Fruit fly (Drosophila melanogaster) whole organism, prepupa: ENCODE results near the gene CG42538.

Source experiments
- Blimp-1 ChIP-seq: fragments of 200-800 bp; sonication (Bioruptor generic); optimal IDR thresholded peaks from 3 replicates; lab custom pipeline; 2017; ENCODE audit warnings: missing biosample characterization, missing genetic modification characterization, mild to moderate bottlenecking, moderate library complexity, missing genetic modification reagents
- CG10631 ChIP-seq: fragments of 200-800 bp; sonication (Bioruptor generic); optimal IDR thresholded peaks from 2 replicates; lab custom pipeline; 2016; ENCODE audit warnings: missing biosample characterization, missing genetic modification characterization
- CG11294 ChIP-seq: fragments of 200-800 bp; sonication (Bioruptor generic); IDR thresholded peaks from 2 replicates; pipeline ENCODE4 v1.3.6; 2022; ENCODE audit warnings: missing biosample characterization, missing genetic modification characterization
- CG15336 ChIP-seq: fragments of 200-800 bp; sonication (Bioruptor generic); IDR thresholded peaks from 2 replicates; pipeline ENCODE4 v1.3.6; 2022; ENCODE audit warnings: missing biosample characterization, missing genetic modification characterization
- CG1621 ChIP-seq: fragments of 200-800 bp; sonication (Bioruptor generic); optimal IDR thresholded peaks from 3 replicates; lab custom pipeline; 2018; ENCODE audit warnings: missing biosample characterization, mild to moderate bottlenecking, missing genetic modification characterization
- CG16779 ChIP-seq: fragments of 200-800 bp; sonication (Bioruptor generic); optimal IDR thresholded peaks from 3 replicates; lab custom pipeline; 2017; ENCODE audit warnings: missing biosample characterization, mild to moderate bottlenecking, missing genetic modification characterization
- CG31627 ChIP-seq: fragments of 200-800 bp; sonication (Bioruptor generic); optimal IDR thresholded peaks from 3 replicates; lab custom pipeline; 2016; ENCODE audit warnings: missing biosample characterization, missing genetic modification characterization
- CG34406 ChIP-seq: fragments of 200-800 bp; sonication (Bioruptor generic); optimal IDR thresholded peaks from 3 replicates; lab custom pipeline; 2016; ENCODE audit warnings: missing biosample characterization, missing genetic modification characterization
- CG3919 ChIP-seq: fragments of 200-800 bp; sonication (Bioruptor generic); optimal IDR thresholded peaks from 3 replicates; lab custom pipeline; 2016; ENCODE audit warnings: missing biosample characterization, missing genetic modification characterization
- CG6163 ChIP-seq: fragments of 200-800 bp; sonication (Bioruptor generic); IDR thresholded peaks from 3 replicates; pipeline ENCODE4 v1.3.6; 2022; ENCODE audit warnings: missing biosample characterization, missing genetic modification characterization
- CG6276 ChIP-seq: fragments of 200-800 bp; sonication (Bioruptor generic); optimal IDR thresholded peaks from 2 replicates; lab custom pipeline; 2017; ENCODE audit warnings: missing biosample characterization, mild to moderate bottlenecking, missing genetic modification characterization
- CG6792 ChIP-seq: fragments of 200-800 bp; sonication (Bioruptor generic); optimal IDR thresholded peaks from 3 replicates; lab custom pipeline; 2016; ENCODE audit warnings: missing biosample characterization, missing genetic modification characterization
- CG6854 ChIP-seq: fragments of 200-800 bp; sonication (Bioruptor generic); optimal IDR thresholded peaks from 2 replicates; lab custom pipeline; 2017; ENCODE audit warnings: missing biosample characterization, mild to moderate bottlenecking, missing genetic modification characterization
- CG7368 ChIP-seq: fragments of 200-800 bp; sonication (Bioruptor generic); optimal IDR thresholded peaks from 3 replicates; lab custom pipeline; 2016; ENCODE audit warnings: missing biosample characterization, missing genetic modification characterization
- CG9139 ChIP-seq: fragments of 200-800 bp; sonication (Bioruptor generic); optimal IDR thresholded peaks from 3 replicates; lab custom pipeline; 2017; ENCODE audit warnings: missing biosample characterization, mild to moderate bottlenecking, missing genetic modification characterization
- Eip78C ChIP-seq: fragments of 200-800 bp; sonication (Bioruptor generic); peaks from one replicate; lab custom pipeline; 2016; ENCODE audit warnings: missing biosample characterization, missing genetic modification characterization
- Eip93F ChIP-seq: fragments of 200-800 bp; sonication (Bioruptor generic); optimal IDR thresholded peaks from 2 replicates; lab custom pipeline; 2016; ENCODE audit warnings: missing biosample characterization, mild to moderate bottlenecking, missing genetic modification characterization
- Ets21C ChIP-seq: fragments of 200-800 bp; sonication (Bioruptor generic); optimal IDR thresholded peaks from 3 replicates; lab custom pipeline; 2016; ENCODE audit warnings: missing biosample characterization, missing genetic modification characterization
- Ets96B ChIP-seq: fragments of 200-800 bp; optimal IDR thresholded peaks from 2 replicates; lab custom pipeline; 2019; ENCODE audit warnings: missing biosample characterization, mild to moderate bottlenecking, missing genetic modification characterization, moderate library complexity
- Gug ChIP-seq: fragments of 200-800 bp; sonication (Bioruptor generic); IDR thresholded peaks from 2 replicates; pipeline ENCODE4 v1.3.6; 2022; ENCODE audit warnings: missing biosample characterization, missing genetic modification characterization
- Hr4 ChIP-seq: fragments of 200-800 bp; sonication (Bioruptor generic); optimal IDR thresholded peaks from 3 replicates; lab custom pipeline; 2016; ENCODE audit warnings: missing biosample characterization, missing genetic modification characterization
- OdsH ChIP-seq: fragments of 200-800 bp; sonication (Bioruptor generic); optimal IDR thresholded peaks from 3 replicates; lab custom pipeline; 2016; ENCODE audit warnings: missing biosample characterization, missing genetic modification characterization
- Smox ChIP-seq: fragments of 200-800 bp; sonication (Bioruptor generic); optimal IDR thresholded peaks from 3 replicates; lab custom pipeline; 2016; ENCODE audit warnings: missing biosample characterization, missing genetic modification characterization
- Sox14 ChIP-seq: fragments of 200-800 bp; sonication (Bioruptor generic); optimal IDR thresholded peaks from 3 replicates; lab custom pipeline; 2016; ENCODE audit warnings: missing biosample characterization, missing genetic modification characterization
- Sox15 ChIP-seq: fragments of 200-800 bp; sonication (Bioruptor generic); optimal IDR thresholded peaks from 3 replicates; lab custom pipeline; 2016; ENCODE audit warnings: missing biosample characterization, missing genetic modification characterization
- achi ChIP-seq: fragments of 200-800 bp; sonication (Bioruptor generic); optimal IDR thresholded peaks from 3 replicates; lab custom pipeline; 2016; ENCODE audit warnings: missing biosample characterization, missing genetic modification characterization
- acj6 ChIP-seq: fragments of 200-800 bp; sonication (Bioruptor generic); optimal IDR thresholded peaks from 3 replicates; lab custom pipeline; 2016; ENCODE audit warnings: missing biosample characterization, missing genetic modification characterization
- cyc ChIP-seq: fragments of 200-800 bp; sonication (Bioruptor generic); optimal IDR thresholded peaks from 3 replicates; lab custom pipeline; 2016; ENCODE audit warnings: missing biosample characterization, missing genetic modification characterization
- eg ChIP-seq: fragments of 200-800 bp; sonication (Bioruptor generic); IDR thresholded peaks from 3 replicates; pipeline ENCODE4 v1.3.6; 2022; ENCODE audit warnings: missing biosample characterization, missing genetic modification characterization
- esn ChIP-seq: fragments of 200-800 bp; sonication (Bioruptor generic); optimal IDR thresholded peaks from 2 replicates; lab custom pipeline; 2016; ENCODE audit warnings: missing biosample characterization, mild to moderate bottlenecking, missing genetic modification characterization, moderate library complexity
- fd85E ChIP-seq: fragments of 200-800 bp; sonication (Bioruptor generic); optimal IDR thresholded peaks from 3 replicates; lab custom pipeline; 2016; ENCODE audit warnings: missing biosample characterization, missing genetic modification characterization
- fkh ChIP-seq: fragments of 200-800 bp; sonication (Bioruptor generic); optimal IDR thresholded peaks from 3 replicates; lab custom pipeline; 2017; ENCODE audit warnings: missing biosample characterization, mild to moderate bottlenecking, missing genetic modification characterization, moderate library complexity
- lz ChIP-seq: fragments of 200-800 bp; sonication (Bioruptor generic); optimal IDR thresholded peaks from 3 replicates; lab custom pipeline; 2016; ENCODE audit warnings: missing biosample characterization, missing genetic modification characterization
- net ChIP-seq: fragments of 200-800 bp; sonication (Bioruptor generic); optimal IDR thresholded peaks from 3 replicates; lab custom pipeline; 2016; ENCODE audit warnings: missing biosample characterization, missing genetic modification characterization
- salr ChIP-seq, 2 experiments: fragments of 200-800 bp; sonication (Bioruptor generic); optimal IDR thresholded peaks; 3 replicates each; lab custom pipeline; 2016 to 2018; ENCODE audit warnings: missing biosample characterization in 2 of 2, missing genetic modification characterization in 2 of 2, mild to moderate bottlenecking in 1 of 2
- ss ChIP-seq, 2 experiments: fragments of 200-800 bp; sonication (Bioruptor generic); optimal IDR thresholded peaks; 2 replicates in 1 of 2; 3 replicates in 1 of 2; lab custom pipeline; 2017 to 2018; ENCODE audit warnings: mild to moderate bottlenecking in 2 of 2, missing biosample characterization in 2 of 2, missing genetic modification characterization in 2 of 2, moderate library complexity in 1 of 2
- svp ChIP-seq: fragments of 200-800 bp; sonication (Bioruptor generic); peaks from one replicate; lab custom pipeline; 2016; ENCODE audit warnings: missing biosample characterization, missing genetic modification characterization
- vri ChIP-seq: fragments of 200-800 bp; sonication (Bioruptor generic); optimal IDR thresholded peaks from 3 replicates; lab custom pipeline; 2016; ENCODE audit warnings: missing biosample characterization, mild to moderate bottlenecking, missing genetic modification characterization

Gene CG42538

DNA sequence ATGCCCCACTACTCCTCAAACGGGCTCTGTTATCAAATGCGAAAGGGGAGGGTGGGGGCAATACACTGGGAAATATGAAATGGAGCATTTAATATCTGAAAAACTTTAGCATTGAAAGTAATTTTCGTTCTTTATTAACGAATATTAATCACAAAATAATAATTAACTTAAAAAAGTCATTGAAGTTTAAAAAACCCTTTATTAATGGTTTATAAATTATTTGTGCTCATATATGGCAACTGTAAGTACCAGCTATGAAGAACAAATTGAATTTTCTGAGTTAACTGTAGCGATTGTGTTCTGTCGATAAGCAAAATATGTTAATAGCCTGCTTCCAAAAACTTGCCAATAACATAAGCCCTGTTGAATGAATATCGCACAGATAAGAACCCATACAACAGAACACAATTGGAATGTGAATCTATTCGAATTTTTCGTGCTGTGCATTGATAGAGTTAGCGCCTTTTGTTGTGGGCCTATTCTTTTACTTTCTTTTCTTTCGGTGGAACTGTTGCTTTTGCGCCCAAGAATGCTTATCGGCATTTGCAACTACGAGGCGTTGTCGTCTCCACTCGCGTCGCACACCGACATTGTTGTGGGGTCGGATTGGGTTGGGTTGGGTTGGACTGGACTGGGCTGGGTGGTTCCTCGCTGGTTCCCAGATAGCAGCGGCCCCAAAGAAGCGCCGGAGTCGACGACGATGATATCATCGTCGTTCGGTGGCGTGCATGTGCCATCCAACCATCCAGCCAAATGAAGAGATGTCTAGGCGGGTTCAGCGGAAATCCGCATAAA is 26.7 kb downstream of the CG42538 start (continued):
- peak; percentile 53 for TF ChIP-seq CG10631 (GFP tag; lab: Kevin White, UChicago)
- TF ChIP-seq CG15336 (GFP tag; lab: Robert Waterston, UW) = no peak
- no peak for TF ChIP-seq Ets21C (GFP tag; lab: Kevin White, UChicago)
- peak; percentile 77 for TF ChIP-seq svp (GFP tag; lab: Kevin White, UChicago)
- TF ChIP-seq fkh (GFP tag; lab: Kevin White, UChicago) = no peak
- TF ChIP-seq CG34406 (GFP tag; lab: Kevin White, UChicago) = no peak
- no peak for TF ChIP-seq Sox14 (GFP tag; lab: Kevin White, UChicago)
- peak; percentile 45 for TF ChIP-seq esn (GFP tag; lab: Kevin White, UChicago)
- peak; percentile 36 for TF ChIP-seq lz (GFP tag; lab: Kevin White, UChicago)
- TF ChIP-seq CG6276 = peak; percentile 54
- no peak for TF ChIP-seq Gug (GFP tag; lab: Robert Waterston, UW)
- TF ChIP-seq net = peak; percentile 24
- TF ChIP-seq Smox (GFP tag; lab: Kevin White, UChicago) = no peak
- TF ChIP-seq Ets96B (tag; lab: Kevin White, UChicago) = no peak
- TF ChIP-seq CG16779 (tag; lab: Kevin White, UChicago) = no peak

DNA sequence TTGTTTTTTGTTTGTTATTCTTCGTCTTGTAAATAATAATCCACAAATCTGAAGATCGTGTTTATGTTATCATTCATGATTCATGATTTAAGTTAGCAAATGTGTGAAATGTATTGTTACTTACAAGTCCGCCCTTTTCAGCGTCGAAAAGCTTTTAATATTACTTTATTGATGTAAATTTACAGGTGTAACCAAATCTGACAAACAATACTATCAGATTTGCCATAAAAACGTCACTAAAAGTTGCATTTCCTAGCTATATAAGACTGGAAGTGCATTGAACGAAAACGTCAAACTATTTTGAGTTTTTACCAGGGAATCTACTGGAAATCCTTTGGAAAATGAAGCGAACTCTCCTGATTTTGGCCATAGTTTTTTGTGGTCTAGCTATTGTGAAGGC is 47.9 kb downstream of the CG42538 start, which contains the start of gene CG33258:
Gene CG33258, plus strand, starts transcription at position 301 of the 400 bp plus-strand sequence.
- TF ChIP-seq CG31627 (GFP tag; lab: Kevin White, UChicago) (no peak), CG9139 (GFP tag; lab: Kevin White, UChicago) (no peak), CG7368 (no peak), Ets96B (tag; lab: Kevin White, UChicago) (no peak), achi (no peak), lz (GFP tag; lab: Kevin White, UChicago) (no peak), Blimp-1 (GFP tag; lab: Kevin White, UChicago) (no peak), cyc (GFP tag; lab: Kevin White, UChicago) (no peak), CG15336 (GFP tag; lab: Robert Waterston, UW) (no peak), ss (GFP tag; optimal IDR thresholded peaks at IDR 0.05; lab: Kevin White, UChicago) (no peak), Eip78C (no peak), Eip93F (GFP tag; lab: Kevin White, UChicago) (no peak), fkh (GFP tag; lab: Kevin White, UChicago) (no peak), CG1621 (tag; lab: Kevin White, UChicago) (no peak), CG6792 (GFP tag; lab: Kevin White, UChicago) (no peak), eg (no peak), Ets21C (GFP tag; lab: Kevin White, UChicago) (no peak), acj6 (GFP tag; lab: Kevin White, UChicago) (no peak), CG6163 (GFP tag; lab: Robert Waterston, UW) (no peak), CG6854 (GFP tag; lab: Kevin White, UChicago) (no peak)

dm6 chr3L:16083693-16084092 is 49.4 kb downstream of the CG42538 start, which contains the start of gene CG13075:
Gene CG13075 (plus strand): TSS chr3L:16083993.
- TF ChIP-seq CG34406 (GFP tag; lab: Kevin White, UChicago) (no peak), Blimp-1 (GFP tag; lab: Kevin White, UChicago) (no peak), CG11294 (GFP tag; lab: Robert Waterston, UW) (no peak), CG3919 (GFP tag; lab: Kevin White, UChicago) (no peak), Eip93F (GFP tag; lab: Kevin White, UChicago) (no peak), Gug (GFP tag; lab: Robert Waterston, UW) (no peak), salr (GFP tag; optimal IDR thresholded peaks at IDR 0.05; lab: Kevin White, UChicago) (no peak), Ets21C (GFP tag; lab: Kevin White, UChicago) (no peak), CG7368 (no peak), OdsH (GFP tag; lab: Kevin White, UChicago) (no peak), Sox15 (GFP tag; lab: Kevin White, UChicago) (no peak), acj6 (GFP tag; lab: Kevin White, UChicago) (no peak), ss (GFP tag; optimal IDR thresholded peaks at IDR 0.05; lab: Kevin White, UChicago) (no peak), Hr4 (GFP tag; lab: Kevin White, UChicago) (no peak), Smox (GFP tag; lab: Kevin White, UChicago) (no peak), CG1621 (tag; lab: Kevin White, UChicago) (no peak), vri (GFP tag; lab: Kevin White, UChicago) (no peak), fd85E (GFP tag; lab: Kevin White, UChicago) (no peak), CG6163 (GFP tag; lab: Robert Waterston, UW) (no peak)
